Worm (Caenorhabditis elegans) whole organism, early embryonic: ENCODE results near the gene spt-4.

Experiments
- B0310.2 ChIP-seq: sonication (generic microtip); optimal IDR thresholded peaks from 2 replicates; lab custom pipeline; 2016; ENCODE audit warnings: mild to moderate bottlenecking, missing genetic modification characterization, missing compliant biosample characterization
- F13C5.2 ChIP-seq: sonication (generic microtip); optimal IDR thresholded peaks from 2 replicates; lab custom pipeline; 2017; ENCODE audit warnings: mild to moderate bottlenecking, missing genetic modification characterization, inconsistent platforms, missing compliant biosample characterization
- aly-1 ChIP-seq: sonication (generic microtip); optimal IDR thresholded peaks from 2 replicates; lab custom pipeline; 2016; ENCODE audit warnings: missing genetic modification characterization, missing compliant biosample characterization
- ama-1 ChIP-seq: fragments of 150-350 bp; optimal IDR thresholded peaks from 2 replicates; lab custom pipeline; 2014
- ceh-13 ChIP-seq: fragments of 200-800 bp; sonication (Bioruptor generic); optimal IDR thresholded peaks from 2 replicates; lab custom pipeline; 2018; ENCODE audit warnings: mild to moderate bottlenecking, missing genetic modification characterization, missing compliant biosample characterization
- ceh-36 ChIP-seq: sonication (generic microtip); optimal IDR thresholded peaks from 2 replicates; lab custom pipeline; 2016; ENCODE audit warnings: missing genetic modification characterization, inconsistent platforms, missing compliant biosample characterization
- ets-7 ChIP-seq: sonication (generic microtip); optimal IDR thresholded peaks from 2 replicates; lab custom pipeline; 2016; ENCODE audit warnings: missing genotype, missing genetic modification characterization, missing compliant biosample characterization
- flt-1 ChIP-seq: fragments of 200-800 bp; sonication (Bioruptor generic); IDR thresholded peaks from 2 replicates; pipeline ENCODE4 v1.3.6; 2022; ENCODE audit warnings: missing genetic modification characterization, missing compliant biosample characterization
- hmbx-1 ChIP-seq: sonication (generic microtip); optimal IDR thresholded peaks from 2 replicates; lab custom pipeline; 2016; ENCODE audit warnings: mild to moderate bottlenecking, missing genetic modification characterization, missing compliant biosample characterization
- hmg-4 ChIP-seq: fragments of 200-800 bp; sonication (Bioruptor generic); optimal IDR thresholded peaks from 2 replicates; lab custom pipeline; 2018; ENCODE audit warnings: mild to moderate bottlenecking, missing genetic modification characterization, missing compliant biosample characterization
- hnd-1 ChIP-seq: sonication (generic microtip); optimal IDR thresholded peaks from 2 replicates; lab custom pipeline; 2016; ENCODE audit warnings: missing genetic modification characterization, missing compliant biosample characterization
- pes-1 ChIP-seq: fragments of 200-800 bp; sonication (Bioruptor generic); IDR thresholded peaks from 2 replicates; pipeline ENCODE4 v1.3.6; 2022; ENCODE audit warnings: missing genetic modification reagents, missing genetic modification characterization, missing compliant biosample characterization
- scrt-1 ChIP-seq: fragments of 200-800 bp; sonication (Bioruptor generic); IDR thresholded peaks from 2 replicates; pipeline ENCODE4 v1.3.6; 2022; ENCODE audit warnings: missing genetic modification characterization, missing compliant biosample characterization
- sea-1 ChIP-seq: fragments of 200-800 bp; sonication (Bioruptor generic); conservative IDR thresholded peaks from 2 replicates; pipeline ENCODE4 v1.3.6; 2022; ENCODE audit warnings: missing genetic modification characterization, missing compliant biosample characterization
- tbx-11 ChIP-seq: fragments of 200-800 bp; sonication (Bioruptor generic); IDR thresholded peaks from 2 replicates; pipeline ENCODE4 v1.3.6; 2022; ENCODE audit warnings: missing genetic modification characterization, missing compliant biosample characterization
- tbx-37 ChIP-seq: fragments of 200-800 bp; sonication (Bioruptor generic); conservative IDR thresholded peaks from 2 replicates; pipeline ENCODE4 v1.3.6; 2022; ENCODE audit warnings: missing genetic modification reagents, missing genetic modification characterization, missing compliant biosample characterization
- tra-4 ChIP-seq: sonication (generic microtip); optimal IDR thresholded peaks from 2 replicates; lab custom pipeline; 2017; ENCODE audit warnings: missing genetic modification characterization, missing compliant biosample characterization

spt-4 gene

ce11 chrIII:64747-65625 is 4.6 kb downstream of the spt-4 start:
- TF ChIP-seq F13C5.2 (tag; lab: Kevin White, UChicago) (no peak), hmg-4 (GFP tag; lab: Kevin White, UChicago) (no peak), B0310.2 (no peak), tbx-37 (no peak), tra-4 (no peak), ama-1 (lab: Kevin White, UChicago) (no peak), hnd-1 (tag; lab: Kevin White, UChicago) (no peak), aly-1 (tag; lab: Kevin White, UChicago) (no peak), sea-1 (GFP tag; lab: Robert Waterston, UW) (no peak), pes-1 (GFP tag; lab: Robert Waterston, UW) (no peak)

ce11 chrIII:63584-64316 is 5.8 kb downstream of the spt-4 start:
- TF ChIP-seq ets-7 (no peak), F13C5.2 (tag; lab: Kevin White, UChicago) (no peak), sea-1 (GFP tag; lab: Robert Waterston, UW) (no peak), scrt-1 (GFP tag; lab: Robert Waterston, UW) (no peak), tbx-11 (GFP tag; lab: Robert Waterston, UW) (no peak), ama-1 (lab: Kevin White, UChicago) (no peak)

ce11 chrIII:62383-62873 is 7.1 kb downstream of the spt-4 start:
- TF ChIP-seq ceh-36 (tag; lab: Kevin White, UChicago) (no peak), tbx-11 (GFP tag; lab: Robert Waterston, UW) (no peak), scrt-1 (GFP tag; lab: Robert Waterston, UW) (no peak), tbx-37 (no peak), B0310.2 (no peak), sea-1 (GFP tag; lab: Robert Waterston, UW) (no peak), pes-1 (GFP tag; lab: Robert Waterston, UW) (no peak), hmbx-1 (tag; lab: Kevin White, UChicago) (no peak), hnd-1 (tag; lab: Kevin White, UChicago) (no peak), flt-1 (GFP tag; lab: Robert Waterston, UW) (no peak), aly-1 (tag; lab: Kevin White, UChicago) (no peak), ets-7 (no peak), hmg-4 (GFP tag; lab: Kevin White, UChicago) (no peak), ceh-13 (no peak), ama-1 (lab: Kevin White, UChicago) (no peak), F13C5.2 (tag; lab: Kevin White, UChicago) (no peak)

- TF ChIP-seq tra-4 = no peak
- no peak for TF ChIP-seq B0310.2
- no peak for TF ChIP-seq scrt-1 (GFP tag; lab: Robert Waterston, UW)
- TF ChIP-seq F13C5.2 (tag; lab: Kevin White, UChicago) = no peak
- no peak for TF ChIP-seq pes-1 (GFP tag; lab: Robert Waterston, UW)
- no peak for TF ChIP-seq ceh-13
- TF ChIP-seq tbx-11 (GFP tag; lab: Robert Waterston, UW) = no peak
- TF ChIP-seq ama-1 (lab: Kevin White, UChicago) = no peak
- TF ChIP-seq ceh-36 (tag; lab: Kevin White, UChicago) = no peak
- TF ChIP-seq sea-1 (GFP tag; lab: Robert Waterston, UW) = no peak
- TF ChIP-seq ets-7 = no peak
- no peak for TF ChIP-seq aly-1 (tag; lab: Kevin White, UChicago)
- TF ChIP-seq flt-1 (GFP tag; lab: Robert Waterston, UW) = no peak
- no peak for TF ChIP-seq tbx-37
- TF ChIP-seq hmg-4 (GFP tag; lab: Kevin White, UChicago) = no peak
- TF ChIP-seq hmbx-1 (tag; lab: Kevin White, UChicago) = no peak
- TF ChIP-seq hnd-1 (tag; lab: Kevin White, UChicago) = no peak
Observed at ce11 chrIII:61045-61444, 8.5 kb downstream of the spt-4 start, which contains the start of gene btb-5. btb-5 (minus strand) TSS chrIII:61145.

ce11 chrIII:53696-54095 is 15.9 kb downstream of the spt-4 start:
- TF ChIP-seq sea-1 (GFP tag; lab: Robert Waterston, UW) (0 out of 2 replicates have a peak, but pooled peaks have one; percentile 5), ceh-13 (no peak)

- TF ChIP-seq pes-1 (GFP tag; lab: Robert Waterston, UW) (peak; percentile 26; the same call in 1 of the 2 replicates), ceh-36 (tag; lab: Kevin White, UChicago) (no peak)
Observed at ce11 chrIII:51622-52021, 17.9 kb downstream of the spt-4 start.

ce11 chrIII:50418-50817 is 19.1 kb downstream of the spt-4 start:
- no peak for TF ChIP-seq B0310.2
- TF ChIP-seq scrt-1 (GFP tag; lab: Robert Waterston, UW) = no peak
- TF ChIP-seq tbx-11 (GFP tag; lab: Robert Waterston, UW) = no peak
- no peak for TF ChIP-seq tbx-37
